Worm (Caenorhabditis elegans): Measurements from ENCODE around the gene inx-2.

The inx-2 gene

DNA sequence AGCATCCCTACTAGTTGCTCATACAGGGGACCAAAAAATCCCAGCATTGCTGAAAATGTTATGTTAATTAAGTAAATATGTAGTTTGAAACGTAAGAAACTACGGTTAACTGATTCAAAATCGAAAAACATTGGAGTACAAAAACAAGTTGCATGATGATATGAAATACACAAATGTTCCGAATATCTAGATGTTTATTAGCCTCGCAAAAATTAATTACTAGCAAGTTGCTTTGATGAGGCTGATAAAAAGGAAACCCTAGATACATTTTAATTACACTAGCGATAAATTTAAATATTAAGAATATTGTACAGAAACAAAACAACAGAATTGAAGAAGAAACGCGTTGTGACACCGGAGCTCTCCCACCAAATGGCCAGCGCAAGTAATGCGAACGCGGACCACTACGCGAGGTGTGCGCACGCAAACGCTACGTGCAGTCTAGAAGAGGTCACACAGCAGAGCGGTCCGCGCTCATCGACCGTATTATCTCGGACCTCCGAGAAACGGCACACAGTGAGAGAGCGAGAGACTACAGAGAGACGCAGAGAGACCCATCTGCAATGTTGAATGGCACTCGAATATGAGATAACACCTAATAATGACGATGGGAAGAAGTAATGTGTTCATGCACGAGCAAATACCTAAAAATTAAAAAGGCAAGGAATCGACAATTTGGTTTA lies at the start of gene inx-2:
Gene inx-2, minus strand, starts transcription at position 51 of the 683 bp plus-strand sequence.
- TF ChIP-seq klf-2 (GFP tag; conservative IDR thresholded peaks at IDR 0.05) (no peak), tab-1 (GFP tag; IDR thresholded peaks at IDR 0.05) (peak; percentile 77)

ce11 chrX:11346155-11346554 lies 49.6 kb upstream of the inx-2 start, which contains the start of gene oct-2:
Gene oct-2, plus strand, starts transcription at chrX:11346455.
- TF ChIP-seq T22C8.4 (GFP tag; IDR thresholded peaks at IDR 0.05), result no peak

DNA sequence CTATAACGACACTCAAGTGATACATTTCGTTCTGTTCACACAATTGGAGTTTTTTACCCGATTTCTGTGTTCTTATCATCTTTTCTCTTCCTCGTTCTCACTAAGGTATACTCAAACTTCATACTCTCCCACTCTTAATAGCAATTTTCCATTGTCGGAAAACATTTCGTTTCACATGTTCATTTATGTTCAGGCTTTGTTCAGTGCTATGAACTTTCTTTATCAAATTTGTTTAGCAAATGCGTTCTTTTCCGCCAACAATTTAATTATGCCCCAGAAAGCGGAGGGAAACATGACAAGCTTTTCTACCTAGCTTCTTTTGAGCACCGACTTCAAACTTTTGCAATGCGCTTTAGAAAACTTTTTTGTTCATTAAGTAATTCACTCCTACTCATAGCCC lies 48.9 kb upstream of the inx-2 start:
- TF ChIP-seq tab-1 (GFP tag; IDR thresholded peaks at IDR 0.05), result no peak
- no peak for TF ChIP-seq cog-1 (tag; optimal IDR thresholded peaks at IDR 0.05)
- no peak for TF ChIP-seq ref-1 (GFP tag; conservative IDR thresholded peaks at IDR 0.05)
- no peak for TF ChIP-seq med-1 (GFP tag; optimal IDR thresholded peaks at IDR 0.05; ENCODE audit: insufficient read depth)
- TF ChIP-seq ztf-23 (GFP tag; IDR thresholded peaks at IDR 0.05), result no peak
- TF ChIP-seq T22C8.4 (GFP tag; IDR thresholded peaks at IDR 0.05), result no peak

DNA sequence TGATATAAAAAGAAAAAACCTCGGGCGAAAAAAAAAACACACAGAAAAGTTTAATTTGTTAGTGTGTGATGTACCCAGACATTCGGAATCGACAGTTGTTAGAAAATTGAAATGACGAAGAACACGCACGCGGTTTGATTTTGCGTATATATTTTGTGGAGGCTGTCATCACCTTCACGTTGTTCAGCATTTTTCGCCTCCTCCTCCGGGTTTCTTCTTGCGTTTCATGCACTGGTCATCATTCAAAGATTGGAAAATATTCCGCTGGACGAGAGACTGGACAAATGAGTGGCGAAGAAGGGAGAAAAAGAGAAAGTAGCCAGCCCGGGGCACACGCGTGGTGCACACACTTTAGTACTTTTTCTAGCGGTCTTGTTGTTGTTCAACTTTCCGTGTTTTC lies 48.4 kb upstream of the inx-2 start:
- TF ChIP-seq tab-1 (GFP tag; IDR thresholded peaks at IDR 0.05) (no peak), med-1 (GFP tag; optimal IDR thresholded peaks at IDR 0.05; ENCODE audit: insufficient read depth) (no peak), ztf-29 (GFP tag; IDR thresholded peaks at IDR 0.05) (no peak), cog-1 (tag; optimal IDR thresholded peaks at IDR 0.05) (no peak), ztf-23 (GFP tag; IDR thresholded peaks at IDR 0.05) (no peak)

- TF ChIP-seq flt-1 (GFP tag; IDR thresholded peaks at IDR 0.05) (no peak), ztf-29 (GFP tag; IDR thresholded peaks at IDR 0.05) (no peak), tab-1 (GFP tag; IDR thresholded peaks at IDR 0.05) (no peak), T22C8.4 (GFP tag; IDR thresholded peaks at IDR 0.05) (no peak), ref-1 (GFP tag; conservative IDR thresholded peaks at IDR 0.05) (no peak), ztf-23 (GFP tag; IDR thresholded peaks at IDR 0.05) (no peak), med-1 (GFP tag; optimal IDR thresholded peaks at IDR 0.05; ENCODE audit: insufficient read depth) (no peak), cog-1 (tag; optimal IDR thresholded peaks at IDR 0.05) (no peak), klf-2 (GFP tag; conservative IDR thresholded peaks at IDR 0.05) (no peak)
These were observed 43.9 kb upstream of the inx-2 start for ce11 chrX:11340478-11340877.

DNA sequence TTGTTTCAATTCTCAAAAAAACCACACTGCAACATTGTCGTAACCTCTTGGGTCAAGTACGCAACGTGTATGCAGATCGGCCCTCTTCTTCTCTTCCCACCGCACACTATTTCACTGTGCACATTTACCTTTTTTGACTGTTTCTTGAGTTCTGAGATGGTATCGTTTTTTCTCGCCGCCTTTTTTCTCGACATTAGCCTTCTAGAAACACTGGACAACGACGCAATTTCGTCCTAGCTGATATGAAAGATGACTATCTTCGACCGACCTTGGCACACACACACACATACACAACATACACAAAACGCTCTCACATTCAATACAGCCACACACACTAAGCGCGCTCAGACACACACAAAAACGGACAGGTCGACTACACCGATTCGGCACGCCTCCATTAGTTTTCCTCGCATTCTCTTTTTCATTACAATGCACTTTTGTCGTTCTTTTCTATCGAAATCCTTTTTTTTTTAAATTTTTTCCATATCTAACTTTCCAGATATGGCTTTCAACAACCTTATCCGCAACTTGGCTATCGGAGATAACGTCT lies 42.9 kb upstream of the inx-2 start, which contains the start of gene aco-1:
Gene aco-1, plus strand, starts transcription at position 500 of the 550 bp plus-strand sequence.
- TF ChIP-seq med-1 (GFP tag; optimal IDR thresholded peaks at IDR 0.05; ENCODE audit: insufficient read depth) (no peak), ztf-23 (GFP tag; IDR thresholded peaks at IDR 0.05) (no peak), ref-1 (GFP tag; conservative IDR thresholded peaks at IDR 0.05) (no peak), T22C8.4 (GFP tag; IDR thresholded peaks at IDR 0.05) (no peak), flt-1 (GFP tag; IDR thresholded peaks at IDR 0.05) (no peak), cog-1 (tag; optimal IDR thresholded peaks at IDR 0.05) (no peak)

ce11 chrX:11337783-11338182 lies 41.2 kb upstream of the inx-2 start, which contains the start of gene gcy-9:
Gene gcy-9, minus strand, starts transcription at chrX:11337883.
- TF ChIP-seq klf-2 (GFP tag; conservative IDR thresholded peaks at IDR 0.05) (no peak), ztf-23 (GFP tag; IDR thresholded peaks at IDR 0.05) (no peak), flt-1 (GFP tag; IDR thresholded peaks at IDR 0.05) (no peak), T22C8.4 (GFP tag; IDR thresholded peaks at IDR 0.05) (no peak), cog-1 (tag; optimal IDR thresholded peaks at IDR 0.05) (no peak), med-1 (GFP tag; optimal IDR thresholded peaks at IDR 0.05; ENCODE audit: insufficient read depth) (no peak)

ce11 chrX:11337095-11337494 lies 40.6 kb upstream of the inx-2 start:
- TF ChIP-seq flt-1 (GFP tag; IDR thresholded peaks at IDR 0.05) (no peak), ztf-23 (GFP tag; IDR thresholded peaks at IDR 0.05) (no peak), T22C8.4 (GFP tag; IDR thresholded peaks at IDR 0.05) (no peak), ref-1 (GFP tag; conservative IDR thresholded peaks at IDR 0.05) (no peak), ztf-29 (GFP tag; IDR thresholded peaks at IDR 0.05) (no peak), med-1 (GFP tag; optimal IDR thresholded peaks at IDR 0.05; ENCODE audit: insufficient read depth) (no peak), cog-1 (tag; optimal IDR thresholded peaks at IDR 0.05) (no peak), tab-1 (GFP tag; IDR thresholded peaks at IDR 0.05) (no peak), klf-2 (GFP tag; conservative IDR thresholded peaks at IDR 0.05) (no peak)

DNA sequence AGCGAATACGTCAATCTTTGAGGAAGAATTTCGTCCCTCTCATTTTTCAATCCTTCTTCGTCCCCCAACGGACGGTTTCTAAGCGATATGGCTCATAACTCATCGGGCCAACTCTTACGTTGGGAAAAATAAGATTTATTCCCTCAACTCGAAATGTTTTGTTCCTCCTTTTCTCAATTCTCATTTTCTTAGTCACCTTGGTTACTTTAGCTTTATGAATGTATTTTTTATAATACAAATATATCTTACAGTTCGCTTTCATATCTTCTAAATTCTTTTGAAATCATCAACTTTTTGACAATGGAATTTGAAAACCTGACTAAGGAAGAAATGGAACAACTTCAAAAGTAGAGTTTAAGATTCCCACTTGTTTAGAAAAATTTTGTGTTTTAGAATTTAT lies 32.9 kb upstream of the inx-2 start, which contains the start of gene npr-9:
Gene npr-9, plus strand, starts transcription at position 301 of the 400 bp plus-strand sequence.
- no peak for TF ChIP-seq T22C8.4 (GFP tag; IDR thresholded peaks at IDR 0.05)
- no peak for TF ChIP-seq flt-1 (GFP tag; IDR thresholded peaks at IDR 0.05)
- no peak for TF ChIP-seq med-1 (GFP tag; optimal IDR thresholded peaks at IDR 0.05; ENCODE audit: insufficient read depth)
- TF ChIP-seq ref-1 (GFP tag; conservative IDR thresholded peaks at IDR 0.05), result no peak
- no peak for TF ChIP-seq cog-1 (tag; optimal IDR thresholded peaks at IDR 0.05)
- TF ChIP-seq klf-2 (GFP tag; conservative IDR thresholded peaks at IDR 0.05), result no peak
- TF ChIP-seq ztf-29 (GFP tag; IDR thresholded peaks at IDR 0.05), result no peak
- TF ChIP-seq tab-1 (GFP tag; IDR thresholded peaks at IDR 0.05), result no peak
- TF ChIP-seq ztf-23 (GFP tag; IDR thresholded peaks at IDR 0.05), result no peak

DNA sequence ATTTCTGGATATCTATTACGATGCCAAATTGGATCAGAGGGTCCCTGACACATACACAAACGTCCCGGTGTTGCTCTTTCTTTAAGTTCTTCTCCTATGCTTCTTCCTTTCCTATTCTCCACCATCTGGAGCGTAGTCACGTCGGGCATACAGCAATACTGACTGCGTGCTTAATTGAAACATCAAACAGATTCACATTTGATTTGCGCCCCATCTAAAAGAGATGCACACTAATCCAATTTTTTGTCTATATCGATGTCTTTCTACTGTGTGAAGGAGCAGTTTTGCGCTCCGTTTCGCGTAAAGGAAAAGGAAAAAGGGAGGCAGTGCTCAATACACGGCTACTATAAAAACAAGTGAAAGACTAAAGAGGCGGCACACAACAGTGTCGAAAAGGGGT lies 32.2 kb upstream of the inx-2 start:
- TF ChIP-seq ref-1 (GFP tag; conservative IDR thresholded peaks at IDR 0.05), result no peak

- TF ChIP-seq T22C8.4 (GFP tag; IDR thresholded peaks at IDR 0.05) (no peak), cog-1 (tag; optimal IDR thresholded peaks at IDR 0.05) (no peak), tab-1 (GFP tag; IDR thresholded peaks at IDR 0.05) (no peak), med-1 (GFP tag; optimal IDR thresholded peaks at IDR 0.05; ENCODE audit: insufficient read depth) (no peak), klf-2 (GFP tag; conservative IDR thresholded peaks at IDR 0.05) (no peak), ztf-23 (GFP tag; IDR thresholded peaks at IDR 0.05) (no peak), ztf-29 (GFP tag; IDR thresholded peaks at IDR 0.05) (no peak), ref-1 (GFP tag; conservative IDR thresholded peaks at IDR 0.05) (no peak), flt-1 (GFP tag; IDR thresholded peaks at IDR 0.05) (no peak)
These were observed 30.3 kb upstream of the inx-2 start, which contains the start of gene ZK455.5 for ce11 chrX:11326827-11327226. Gene ZK455.5, minus strand, starts transcription at chrX:11326927.

Data from whole organism, midembryonic.